Fruit fly (Drosophila melanogaster) whole organism, embryonic: ENCODE data around the gene Gclc.

Experiments
- CG10543 ChIP-seq: fragments of 200-800 bp; sonication (Bioruptor generic); optimal IDR thresholded peaks from 3 replicates; lab custom pipeline; 2017; ENCODE audit warnings: missing biosample characterization, mild to moderate bottlenecking, missing genetic modification characterization, moderate library complexity
- CG2120 ChIP-seq: fragments of 200-800 bp; sonication (Bioruptor generic); optimal IDR thresholded peaks from 3 replicates; lab custom pipeline; 2016; ENCODE audit warnings: missing biosample characterization, missing genetic modification characterization
- CG2129 ChIP-seq: fragments of 200-800 bp; sonication (Bioruptor generic); IDR thresholded peaks from 2 replicates; pipeline ENCODE4 v1.3.6; 2022; ENCODE audit warnings: missing biosample characterization, missing genetic modification characterization; ENCODE audit not compliant: partially characterized antibody
- NC2β ChIP-seq: fragments of 200-800 bp; sonication (Bioruptor generic); optimal IDR thresholded peaks from 2 replicates; lab custom pipeline; 2016; ENCODE audit warnings: missing biosample characterization, missing genetic modification characterization
- lilli ChIP-seq: fragments of 200-800 bp; sonication (Bioruptor generic); optimal IDR thresholded peaks from 3 replicates; lab custom pipeline; 2016; ENCODE audit warnings: missing biosample characterization, missing genetic modification characterization
- onecut ChIP-seq: fragments of 200-800 bp; sonication (Bioruptor generic); IDR thresholded peaks from 2 replicates; pipeline ENCODE4 v1.3.6; 2022; ENCODE audit warnings: missing biosample characterization, missing genetic modification characterization

DNA sequence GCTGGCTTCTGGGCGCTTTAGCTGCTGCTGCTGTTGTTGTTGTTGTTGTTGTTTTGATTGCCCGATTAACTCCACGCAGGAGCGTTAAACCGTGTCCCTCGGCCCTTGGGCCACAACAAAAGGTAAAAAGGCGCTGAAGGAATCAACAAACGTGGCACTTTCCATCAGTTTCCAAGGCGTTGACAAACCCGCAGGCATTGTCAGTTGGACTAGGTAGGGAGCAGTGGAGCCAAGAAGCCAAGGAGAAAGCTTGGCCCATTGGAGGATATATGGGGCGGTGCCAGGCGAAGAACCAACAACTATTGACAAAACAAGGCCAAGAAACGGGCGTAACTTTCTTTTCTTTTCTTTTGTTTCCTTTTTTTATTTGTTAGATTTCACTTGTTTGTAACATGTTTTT is 28.8 kb downstream of the Gclc start, which contains the start of gene CG2256:
- TF ChIP-seq CG2120 (GFP tag; lab: Kevin White, UChicago) (no peak), onecut (GFP tag; lab: Robert Waterston, UW) (no peak), NC2β (GFP tag; lab: Kevin White, UChicago) (no peak), CG10543 (no peak), CG2129 (no peak), lilli (GFP tag; lab: Kevin White, UChicago) (no peak)
